Worm (Caenorhabditis elegans): ENCODE data around the gene eak-4.
"Not testable (repeated sequence)": the region's sequence is repeated elsewhere in the genome, so short reads cannot be mapped to it uniquely, and the experiment has no call there.

eak-4 gene

DNA sequence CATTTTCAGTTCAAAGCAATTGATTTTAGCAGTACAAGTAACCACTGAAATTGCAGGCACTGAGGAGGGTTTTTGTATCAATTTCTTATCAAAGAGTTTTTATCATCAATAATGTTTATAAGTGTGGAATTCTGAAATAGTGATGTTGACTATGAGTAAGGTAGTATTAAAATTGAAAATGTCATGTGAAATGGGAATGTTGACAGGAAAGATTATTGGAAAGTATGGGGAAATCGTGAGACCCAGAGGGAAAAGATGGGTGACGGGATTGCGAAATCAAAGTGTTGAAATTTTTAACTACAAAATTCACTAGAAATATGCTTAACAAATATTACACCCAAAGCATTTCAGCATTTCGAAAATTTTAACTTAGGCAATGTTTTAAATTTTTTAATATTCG is 1.9 kb upstream of the eak-4 start, which contains the start of gene F53B2.8 (continued):
- peak; percentile 7 for TF ChIP-seq nhr-90 (tag; optimal IDR thresholded peaks at IDR 0.05; ENCODE audit: poor library complexity)
- no peak for TF ChIP-seq lin-14 (GFP tag; optimal IDR thresholded peaks at IDR 0.05)
- TF ChIP-seq ces-1 (GFP tag; optimal IDR thresholded peaks at IDR 0.05), result no peak

DNA sequence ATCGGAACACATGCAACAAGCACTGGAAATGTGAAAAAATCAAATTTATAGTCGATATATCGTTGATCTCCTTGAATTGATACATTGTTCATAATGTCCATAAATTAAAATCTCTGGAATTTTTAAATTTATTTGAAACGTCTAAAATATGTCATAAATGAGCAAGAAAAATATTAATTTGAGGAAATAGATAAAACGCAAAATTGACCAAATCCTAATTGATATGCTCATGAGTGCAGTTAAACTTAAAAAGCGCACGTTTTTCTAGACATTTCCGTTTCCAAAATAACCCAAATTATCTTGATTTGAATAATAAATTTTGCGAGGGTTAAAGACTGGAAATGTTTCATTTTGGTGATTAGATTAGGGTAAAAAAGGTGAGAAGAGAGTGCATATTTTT is 2.8 kb downstream of the eak-4 start, which contains the start of gene sru-13:
Gene sru-13, minus strand, starts transcription at position 101 of the 400 bp plus-strand sequence.
- no peak for TF ChIP-seq tlp-1 (tag; optimal IDR thresholded peaks at IDR 0.05)
- no peak for TF ChIP-seq unc-86 (tag; optimal IDR thresholded peaks at IDR 0.05)
- TF ChIP-seq mab-9 (GFP tag; IDR thresholded peaks at IDR 0.05), result no peak
- no peak for TF ChIP-seq skn-1 (tag; optimal IDR thresholded peaks at IDR 0.05)
- TF ChIP-seq fkh-8 (tag; optimal IDR thresholded peaks at IDR 0.05), result no peak
- TF ChIP-seq aly-2 (tag; optimal IDR thresholded peaks at IDR 0.05), result no peak
- TF ChIP-seq unc-62 (GFP tag; optimal IDR thresholded peaks at IDR 0.05), result no peak

DNA sequence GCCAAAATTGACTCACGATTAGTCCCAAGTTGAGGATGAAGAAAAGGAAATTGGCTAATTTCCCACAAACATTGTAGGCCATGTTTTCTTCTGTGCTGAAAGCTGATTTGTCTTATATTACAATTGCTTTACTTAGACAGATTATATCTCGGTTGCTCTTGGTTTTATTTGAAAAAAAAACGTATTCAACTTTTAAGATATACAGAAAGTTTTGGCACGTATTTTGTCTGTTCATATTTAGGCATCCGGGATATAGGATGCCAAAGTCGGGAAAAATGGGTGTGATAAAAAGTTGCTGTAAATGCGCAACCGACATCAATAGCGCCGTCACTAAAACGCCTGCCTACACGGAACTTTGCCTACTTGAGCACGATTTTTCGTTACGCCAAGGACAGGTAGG is 5.2 kb downstream of the eak-4 start, which contains the start of gene tsp-4:
Gene tsp-4, minus strand, starts transcription at position 101 of the 400 bp plus-strand sequence.
- TF ChIP-seq skn-1 (tag; optimal IDR thresholded peaks at IDR 0.05) (no peak), fkh-10 (GFP tag; optimal IDR thresholded peaks at IDR 0.05) (no peak), nhr-11 (tag; optimal IDR thresholded peaks at IDR 0.05) (no peak), nhr-77 (tag; optimal IDR thresholded peaks at IDR 0.05) (no peak), blmp-1 (tag; optimal IDR thresholded peaks at IDR 0.05) (no peak), grh-1 (GFP tag; IDR thresholded peaks at IDR 0.05) (no peak), fkh-4 (tag; optimal IDR thresholded peaks at IDR 0.05; ENCODE audit: borderline replicate concordance) (no peak), aha-1 (tag; optimal IDR thresholded peaks at IDR 0.05) (no peak), lin-13 (GFP tag; optimal IDR thresholded peaks at IDR 0.05) (no peak), lir-3 (tag; optimal IDR thresholded peaks at IDR 0.05; ENCODE audit: poor library complexity) (no peak), nhr-47 (tag; optimal IDR thresholded peaks at IDR 0.05) (no peak)

DNA sequence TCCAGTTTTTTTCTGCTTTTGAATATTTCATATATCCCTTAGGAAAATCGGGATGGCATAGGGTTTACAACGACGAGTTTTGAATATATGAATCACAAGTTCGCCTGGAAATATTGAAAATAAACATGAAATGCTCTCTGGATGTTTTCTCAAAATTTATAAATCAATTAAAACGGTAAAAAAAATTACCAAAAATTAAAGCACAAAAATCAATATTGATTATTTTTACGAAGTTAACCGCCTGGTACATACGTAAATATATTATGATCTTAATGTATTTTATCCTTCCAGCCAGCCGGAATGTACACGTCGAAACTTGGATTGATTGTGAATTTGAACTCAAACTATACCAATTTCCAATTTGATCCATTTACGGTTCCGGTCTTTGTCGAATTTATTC is 19.9 kb downstream of the eak-4 start, which contains the start of gene sru-17:
Gene sru-17, plus strand, starts transcription at position 301 of the 400 bp plus-strand sequence.
- TF ChIP-seq ztf-4 (tag; optimal IDR thresholded peaks at IDR 0.05); F16B12.6 (tag; optimal IDR thresholded peaks at IDR 0.05); ceh-8 (GFP tag; optimal IDR thresholded peaks at IDR 0.05): not testable (repeated sequence)

DNA sequence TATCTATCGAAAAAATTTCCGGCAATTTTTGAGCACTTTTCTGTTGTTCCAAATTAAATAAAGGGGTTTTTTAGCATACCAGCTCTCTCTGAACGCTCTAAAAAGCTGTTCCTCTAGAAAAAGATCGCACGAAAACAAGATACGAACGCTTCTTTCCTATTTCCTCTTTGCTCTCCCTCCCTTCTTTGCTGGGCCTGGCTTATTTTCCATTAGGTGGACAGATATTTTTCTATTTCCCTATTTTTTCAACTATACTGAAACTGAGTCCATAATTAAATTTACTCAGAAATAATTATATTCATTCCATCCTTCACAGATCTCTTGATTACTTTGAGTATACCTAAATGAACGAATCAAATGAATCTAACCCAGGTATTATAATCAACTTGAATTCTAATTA is 23.4 kb downstream of the eak-4 start, which contains the start of gene sru-18:
Gene sru-18, plus strand, starts transcription at position 301 of the 400 bp plus-strand sequence.
- TF ChIP-seq zip-4 (GFP tag; optimal IDR thresholded peaks at IDR 0.05) (no peak), aly-2 (tag; optimal IDR thresholded peaks at IDR 0.05) (no peak), nhr-237 (tag; optimal IDR thresholded peaks at IDR 0.05) (no peak), nhr-84 (tag; optimal IDR thresholded peaks at IDR 0.05) (no peak), nhr-77 (tag; optimal IDR thresholded peaks at IDR 0.05) (no peak), ceh-88 (GFP tag; IDR thresholded peaks at IDR 0.05) (no peak), xbp-1 (tag; optimal IDR thresholded peaks at IDR 0.05) (no peak), hpl-2 (GFP tag; optimal IDR thresholded peaks at IDR 0.05) (no peak), ceh-90 (tag; optimal IDR thresholded peaks at IDR 0.05) (no peak), fkh-4 (tag; optimal IDR thresholded peaks at IDR 0.05; ENCODE audit: borderline replicate concordance) (no peak), isw-1 (GFP tag; IDR thresholded peaks at IDR 0.05) (no peak), sox-4 (tag; optimal IDR thresholded peaks at IDR 0.05) (no peak)

DNA sequence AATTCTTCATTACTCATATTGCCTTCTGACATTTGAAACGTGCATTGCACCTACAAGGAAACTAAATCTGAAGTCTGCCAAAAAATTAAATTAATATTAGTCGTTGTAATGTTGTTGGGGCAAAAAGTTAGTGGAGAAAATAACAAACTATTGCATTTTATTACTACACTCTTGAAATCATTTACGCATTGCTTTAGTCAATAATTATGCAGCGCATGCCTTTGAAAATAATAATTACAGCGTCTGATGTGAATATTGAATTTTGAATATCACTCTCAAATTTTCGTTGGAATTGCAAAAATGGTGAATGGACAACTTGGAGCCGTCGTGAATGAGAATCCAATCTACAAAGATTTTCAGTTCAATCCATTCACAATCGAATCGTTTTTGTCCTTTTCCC is 27.1 kb downstream of the eak-4 start, which contains the start of gene sru-19:
Gene sru-19, plus strand, starts transcription at position 301 of the 400 bp plus-strand sequence.
- TF ChIP-seq fkh-10 (GFP tag; optimal IDR thresholded peaks at IDR 0.05), result no peak
- no peak for TF ChIP-seq ets-5 (GFP tag; IDR thresholded peaks at IDR 0.05)
- no peak for TF ChIP-seq lin-35 (GFP tag; optimal IDR thresholded peaks at IDR 0.05)
- no peak for TF ChIP-seq lin-13 (GFP tag; optimal IDR thresholded peaks at IDR 0.05)
- TF ChIP-seq fos-1 (tag; optimal IDR thresholded peaks at IDR 0.05), result no peak
- TF ChIP-seq unc-98 (GFP tag; IDR thresholded peaks at IDR 0.05), result no peak
- no peak for TF ChIP-seq pax-3 (tag; optimal IDR thresholded peaks at IDR 0.05)
- TF ChIP-seq nhr-20 (tag; optimal IDR thresholded peaks at IDR 0.05), result no peak
- TF ChIP-seq ama-1 (optimal IDR thresholded peaks at IDR 0.05), result no peak
- TF ChIP-seq C04F5.9 (tag; optimal IDR thresholded peaks at IDR 0.05), result no peak
- TF ChIP-seq nhr-71 (tag; optimal IDR thresholded peaks at IDR 0.05), result no peak
- no peak for TF ChIP-seq dpl-1 (GFP tag; optimal IDR thresholded peaks at IDR 0.05)
- no peak for TF ChIP-seq lir-3 (tag; optimal IDR thresholded peaks at IDR 0.05; ENCODE audit: poor library complexity)

All from whole organism, L1 larva.